Fruit fly (Drosophila melanogaster): ENCODE measurements around the gene Cht7.

Cht7 gene

DNA sequence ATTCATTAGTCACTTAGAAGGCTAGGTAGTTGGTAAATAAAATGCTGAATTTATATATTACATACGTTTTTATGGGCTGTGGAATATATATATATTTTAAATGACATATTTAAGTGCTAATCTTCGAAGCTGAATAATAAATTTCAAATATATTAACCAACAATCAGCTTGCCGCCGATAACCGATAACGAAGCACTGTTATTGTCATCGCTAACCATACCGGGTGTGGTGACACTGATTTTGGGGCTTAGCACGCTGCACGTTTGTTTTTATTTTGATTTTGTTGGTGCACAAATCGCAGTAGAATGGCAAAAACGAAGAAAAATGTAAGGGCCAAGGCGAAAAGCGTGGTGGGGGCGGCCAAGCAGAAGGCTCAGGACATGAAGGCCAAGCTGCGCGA lies 51.9 kb downstream of the Cht7 start, which contains the start of gene CG16753 (continued):
- TF ChIP-seq CG18599 (GFP tag; optimal IDR thresholded peaks at IDR 0.05) (no peak), H2.0 (GFP tag; IDR thresholded peaks at IDR 0.05) (no peak), gfzf (GFP tag; optimal IDR thresholded peaks at IDR 0.05) (no peak), CG16863 (GFP tag; optimal IDR thresholded peaks at IDR 0.05) (no peak), cato (GFP tag; optimal IDR thresholded peaks at IDR 0.05; ENCODE audit: borderline replicate concordance) (no peak), HLH4C (GFP tag; IDR thresholded peaks at IDR 0.05; ENCODE audit: partially characterized antibody) (peak; percentile 83), HmgD (GFP tag; optimal IDR thresholded peaks at IDR 0.05) (no peak), CG7786 (GFP tag; optimal IDR thresholded peaks at IDR 0.05) (no peak), hkb (optimal IDR thresholded peaks at IDR 0.05) (no peak), hkb (GFP tag; IDR thresholded peaks at IDR 0.05) (no peak), trh (GFP tag; optimal IDR thresholded peaks at IDR 0.05) (no peak), Side (GFP tag; optimal IDR thresholded peaks at IDR 0.05) (no peak), CG17912 (GFP tag; optimal IDR thresholded peaks at IDR 0.05) (peak; percentile 21), CG11504 (tag; optimal IDR thresholded peaks at IDR 0.05) (no peak), Meics (GFP tag; optimal IDR thresholded peaks at IDR 0.05) (no peak), Lpt (GFP tag; optimal IDR thresholded peaks at IDR 0.05) (no peak), Myb (GFP tag; optimal IDR thresholded peaks at IDR 0.05) (no peak), CG14710 (tag; optimal IDR thresholded peaks at IDR 0.05) (peak; percentile 100), Dip3 (GFP tag; optimal IDR thresholded peaks at IDR 0.05) (no peak), CG33213 (GFP tag; optimal IDR thresholded peaks at IDR 0.05) (no peak), dysf (GFP tag; IDR thresholded peaks at IDR 0.05) (no peak), D19B (GFP tag; optimal IDR thresholded peaks at IDR 0.05) (no peak), Ada2b (GFP tag; IDR thresholded peaks at IDR 0.05) (no peak), CG18262 (tag; optimal IDR thresholded peaks at IDR 0.05) (no peak), CG2202 (tag; optimal IDR thresholded peaks at IDR 0.05) (no peak), onecut (GFP tag; IDR thresholded peaks at IDR 0.05) (no peak), CG13123 (GFP tag; optimal IDR thresholded peaks at IDR 0.05) (no peak), Bdp1 (GFP tag; optimal IDR thresholded peaks at IDR 0.05) (no peak), lov (optimal IDR thresholded peaks at IDR 0.05) (no peak), lov (GFP tag; IDR thresholded peaks at IDR 0.05) (no peak), tll (GFP tag; optimal IDR thresholded peaks at IDR 0.05) (no peak), ac (GFP tag; optimal IDR thresholded peaks at IDR 0.05) (no peak), tup (GFP tag; optimal IDR thresholded peaks at IDR 0.05) (no peak), B-H2 (GFP tag; optimal IDR thresholded peaks at IDR 0.05) (no peak), danr (GFP tag; IDR thresholded peaks at IDR 0.05) (no peak), lola (GFP tag; optimal IDR thresholded peaks at IDR 0.05) (no peak), Gug (GFP tag; IDR thresholded peaks at IDR 0.05) (no peak), zen2 (GFP tag; IDR thresholded peaks at IDR 0.05; ENCODE audit: partially characterized antibody) (peak; percentile 64; the same call in 1 of the 3 replicates), CG16815 (GFP tag; optimal IDR thresholded peaks at IDR 0.05) (no peak), CG18764 (GFP tag; optimal IDR thresholded peaks at IDR 0.05) (no peak), scrt (GFP tag; optimal IDR thresholded peaks at IDR 0.05) (no peak), HLH3B (GFP tag; IDR thresholded peaks at IDR 0.05) (no peak), CG1603 (tag; optimal IDR thresholded peaks at IDR 0.05) (peak; percentile 33), bab2 (GFP tag; optimal IDR thresholded peaks at IDR 0.05) (no peak), Trl (optimal IDR thresholded peaks at IDR 0.05) (no peak), Trl (GFP tag; optimal IDR thresholded peaks at IDR 0.05) (no peak), Antp (GFP tag; optimal IDR thresholded peaks at IDR 0.05) (no peak), CG1647 (GFP tag; optimal IDR thresholded peaks at IDR 0.05) (no peak), sens (GFP tag) (no peak), pita (GFP tag; optimal IDR thresholded peaks at IDR 0.05) (no peak), CG5180 (GFP tag; optimal IDR thresholded peaks at IDR 0.05) (no peak), Hand (GFP tag; optimal IDR thresholded peaks at IDR 0.05) (no peak), pum (GFP tag; optimal IDR thresholded peaks at IDR 0.05) (no peak)

Measured in whole organism, embryonic.